Fruit fly (Drosophila melanogaster): ENCODE results near the gene Cse1.
A peak's percentile ranks its signal among the peaks of the same experiment; 100 is the strongest.

The Cse1 gene

DNA sequence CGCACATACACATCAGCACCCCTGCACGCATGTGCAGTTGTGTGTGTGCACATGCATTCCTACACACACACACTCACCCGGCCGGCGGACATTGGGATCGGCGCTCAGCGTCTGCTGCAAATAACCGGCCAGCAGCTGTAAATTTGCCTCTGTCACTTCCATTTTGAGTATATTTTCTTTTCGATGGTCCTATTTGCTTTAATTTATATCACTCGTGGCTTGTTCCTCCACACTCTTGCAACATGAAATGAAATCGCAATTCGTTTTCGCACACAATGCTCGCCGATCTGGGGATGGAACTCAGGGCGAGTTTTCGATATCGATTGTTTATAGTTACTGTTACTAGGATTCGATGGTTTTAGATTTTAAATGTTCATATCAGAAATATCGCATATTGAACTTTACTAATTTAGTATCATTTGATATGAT, at the start of gene Cse1 (continued):
- TF ChIP-seq Hr51 (GFP tag; optimal IDR thresholded peaks at IDR 0.05) (no peak), NfI (GFP tag; optimal IDR thresholded peaks at IDR 0.05) (no peak), CG1647 (GFP tag; optimal IDR thresholded peaks at IDR 0.05) (no peak), Gsc (GFP tag; IDR thresholded peaks at IDR 0.05) (no peak), CG11504 (tag; optimal IDR thresholded peaks at IDR 0.05) (no peak), Opbp (GFP tag; IDR thresholded peaks at IDR 0.05; ENCODE audit: partially characterized antibody) (peak; percentile 57; the same call in 1 of the 3 replicates), CG17802 (tag; optimal IDR thresholded peaks at IDR 0.05) (no peak), CG16815 (GFP tag; optimal IDR thresholded peaks at IDR 0.05) (no peak), B-H1 (GFP tag; IDR thresholded peaks at IDR 0.05) (no peak), CG7357 (GFP tag; IDR thresholded peaks at IDR 0.05) (no peak), Rx (GFP tag; IDR thresholded peaks at IDR 0.05) (no peak), phol (tag; optimal IDR thresholded peaks at IDR 0.05) (peak; percentile 18), Sry-δ (GFP tag; optimal IDR thresholded peaks at IDR 0.05) (peak; percentile 81), CG4617 (GFP tag; optimal IDR thresholded peaks at IDR 0.05; ENCODE audit: borderline replicate concordance) (no peak), grau (tag; optimal IDR thresholded peaks at IDR 0.05) (no peak), CG34224 (GFP tag; IDR thresholded peaks at IDR 0.05; ENCODE audit: partially characterized antibody) (peak; percentile 51), CG7786 (GFP tag; optimal IDR thresholded peaks at IDR 0.05) (no peak), CG7271 (tag; optimal IDR thresholded peaks at IDR 0.05) (no peak), CG1024 (GFP tag; IDR thresholded peaks at IDR 0.05) (no peak), CG30020 (tag; optimal IDR thresholded peaks at IDR 0.05) (no peak), CG7745 (tag; optimal IDR thresholded peaks at IDR 0.05) (no peak), CG16779 (GFP tag; IDR thresholded peaks at IDR 0.05) (no peak), HLH4C (GFP tag; IDR thresholded peaks at IDR 0.05; ENCODE audit: partially characterized antibody) (peak; percentile 50), CG15696 (tag; optimal IDR thresholded peaks at IDR 0.05) (no peak), CG34422 (GFP tag; IDR thresholded peaks at IDR 0.05) (peak; percentile 92), CG7839 (tag; optimal IDR thresholded peaks at IDR 0.05) (no peak), CG12659 (GFP tag; optimal IDR thresholded peaks at IDR 0.05) (peak; percentile 21), dmrt11E (tag; optimal IDR thresholded peaks at IDR 0.05) (no peak), CG1529 (GFP tag; optimal IDR thresholded peaks at IDR 0.05) (no peak), oc (tag; optimal IDR thresholded peaks at IDR 0.05) (no peak), CTCF (GFP tag; optimal IDR thresholded peaks at IDR 0.05) (no peak), ATbp (GFP tag; optimal IDR thresholded peaks at IDR 0.05) (no peak), Jarid2 (GFP tag; optimal IDR thresholded peaks at IDR 0.05) (no peak), CG42726 (GFP tag; IDR thresholded peaks at IDR 0.05; ENCODE audit: partially characterized antibody) (no peak; the same call in 1 of the 2 replicates), pzg (GFP tag; optimal IDR thresholded peaks at IDR 0.05) (peak; percentile 34), CG8290 (GFP tag; optimal IDR thresholded peaks at IDR 0.05) (no peak), CG8290 (tag; optimal IDR thresholded peaks at IDR 0.05) (no peak), CG8765 (GFP tag; IDR thresholded peaks at IDR 0.05) (no peak), MBD-R2 (GFP tag; IDR thresholded peaks at IDR 0.05) (peak; percentile 45; the same call in 1 of the 2 replicates), CG13287 (GFP tag; IDR thresholded peaks at IDR 0.05; ENCODE audit: partially characterized antibody) (peak; percentile 70), CG17568 (GFP tag; optimal IDR thresholded peaks at IDR 0.05) (no peak), CG4360 (GFP tag; IDR thresholded peaks at IDR 0.05) (no peak), aop (GFP tag; IDR thresholded peaks at IDR 0.05) (no peak), mld (GFP tag; IDR thresholded peaks at IDR 0.05; ENCODE audit: partially characterized antibody) (peak; percentile 52; the same call in 1 of the 3 replicates), Chrac-16 (GFP tag; optimal IDR thresholded peaks at IDR 0.05) (no peak), insv (GFP tag; optimal IDR thresholded peaks at IDR 0.05) (peak in 1 of 2 experiments; percentile 34), CG32532 (GFP tag; IDR thresholded peaks at IDR 0.05) (no peak), ind (GFP tag; optimal IDR thresholded peaks at IDR 0.05) (no peak), amos (GFP tag; IDR thresholded peaks at IDR 0.05; ENCODE audit: partially characterized antibody) (peak; percentile 69), Gug (GFP tag; IDR thresholded peaks at IDR 0.05) (no peak), CG8388 (GFP tag; optimal IDR thresholded peaks at IDR 0.05) (no peak)
